Worm (Caenorhabditis elegans) whole organism, L4 larva: ENCODE data around the gene rpoa-49.

ENCODE experiments used
- aly-2 ChIP-seq: sonication (generic microtip); optimal IDR thresholded peaks from 2 replicates; lab custom pipeline; 2018; ENCODE audit warnings: missing biosample characterization, missing genetic modification characterization
- egl-43 ChIP-seq: fragments of 200-800 bp; sonication (Bioruptor generic); IDR thresholded peaks from 2 replicates; pipeline ENCODE4 v1.3.6; 2022; ENCODE audit warnings: missing genetic modification reagents, missing genetic modification characterization, missing compliant biosample characterization
- fos-1 ChIP-seq: fragments of 150-350 bp; optimal IDR thresholded peaks from 2 replicates; lab custom pipeline; 2014; ENCODE audit warnings: missing biosample characterization, missing genetic modification characterization
- lsy-2 ChIP-seq, 2 experiments: fragments of 150-350 bp in 1 of 2; sonication (generic microtip) in 1 of 2; optimal IDR thresholded peaks; 2 replicates each; lab custom pipeline; 2014 to 2017; ENCODE audit warnings: missing biosample characterization in 2 of 2, missing genetic modification characterization in 2 of 2
- mdl-1 ChIP-seq, 2 experiments: fragments of 150-350 bp in 1 of 2; sonication (generic microtip) in 1 of 2; optimal IDR thresholded peaks; 2 replicates each; lab custom pipeline; 2014 to 2017; ENCODE audit warnings: missing biosample characterization in 2 of 2, missing genetic modification characterization in 2 of 2
- nhr-237 ChIP-seq: sonication (generic microtip); optimal IDR thresholded peaks from 2 replicates; lab custom pipeline; 2017; ENCODE audit warnings: missing biosample characterization, missing genetic modification characterization

ce11 chrII:8212-8611 is 36.6 kb upstream of the rpoa-49 start:
- TF ChIP-seq fos-1 (tag; lab: Kevin White, UChicago) (no peak), lsy-2 (tag; optimal IDR thresholded peaks at IDR 0.05; lab: Kevin White, UChicago) (no peak), mdl-1 (tag; optimal IDR thresholded peaks at IDR 0.05; lab: Kevin White, UChicago) (no peak), aly-2 (tag; lab: Kevin White, UChicago) (no peak), egl-43 (GFP tag; lab: Robert Waterston, UW) (no peak), nhr-237 (tag; lab: Kevin White, UChicago) (no peak)
